Fruit fly (Drosophila melanogaster): Measurements from ENCODE around the gene spi.

Gene spi

DNA sequence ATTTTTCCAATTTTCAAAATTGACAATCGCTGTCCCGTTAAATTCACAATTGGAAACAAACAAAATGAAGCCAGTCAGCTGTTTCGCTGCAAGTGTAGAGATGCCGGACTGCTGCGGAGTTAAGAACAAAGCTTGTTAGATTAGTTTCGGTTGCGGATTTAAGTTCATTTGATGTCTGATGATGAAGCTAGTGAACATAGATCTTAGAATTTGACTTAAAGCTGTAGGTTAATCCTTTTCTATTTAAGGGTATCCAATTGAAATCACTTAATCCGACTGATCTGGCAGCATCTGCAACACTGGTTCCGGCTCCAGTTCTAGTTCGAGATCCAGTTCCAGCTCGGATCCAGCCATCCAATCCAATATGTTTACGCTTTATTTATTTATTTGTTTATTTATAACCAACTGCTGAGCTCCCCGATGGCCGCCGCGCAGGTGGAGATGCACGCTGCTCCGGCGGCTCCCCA is 6.8 kb upstream of the spi start, which contains the start of the genes PCNA2 and CG10366 (continued):
- TF ChIP-seq Rfx (GFP tag; IDR thresholded peaks at IDR 0.05), result peak; percentile 79
- peak; percentile 69 for TF ChIP-seq Dad (GFP tag; optimal IDR thresholded peaks at IDR 0.05)
- peak; percentile 58; the same call in 2 of the 3 replicates for TF ChIP-seq Mrtf (GFP tag; IDR thresholded peaks at IDR 0.05)
- TF ChIP-seq cg (GFP tag; optimal IDR thresholded peaks at IDR 0.05), result no peak
- peak; percentile 34 for TF ChIP-seq da (GFP tag; optimal IDR thresholded peaks at IDR 0.05)
- no peak for TF ChIP-seq D (optimal IDR thresholded peaks at IDR 0.05)
- peak; percentile 29 for TF ChIP-seq D (GFP tag; optimal IDR thresholded peaks at IDR 0.05)
- TF ChIP-seq CG18011 (GFP tag; optimal IDR thresholded peaks at IDR 0.05), result peak; percentile 60
- peak; percentile 77 for TF ChIP-seq CG10462 (GFP tag; optimal IDR thresholded peaks at IDR 0.05)
- peak; percentile 14 for TF ChIP-seq BtbVII (GFP tag; optimal IDR thresholded peaks at IDR 0.05)
- TF ChIP-seq br (optimal IDR thresholded peaks at IDR 0.05), result no peak
- TF ChIP-seq Pdp1 (GFP tag; optimal IDR thresholded peaks at IDR 0.05), result peak; percentile 45 to 80
- peak; percentile 64 for TF ChIP-seq Fer1 (GFP tag; optimal IDR thresholded peaks at IDR 0.05)
- peak; percentile 62 for TF ChIP-seq CG8089 (GFP tag; optimal IDR thresholded peaks at IDR 0.05)
- no peak for TF ChIP-seq CG2199 (GFP tag; IDR thresholded peaks at IDR 0.05)
- no peak for TF ChIP-seq sens-2 (GFP tag; IDR thresholded peaks at IDR 0.05)
- peak; percentile 52 for TF ChIP-seq CG7839 (tag; optimal IDR thresholded peaks at IDR 0.05)
- TF ChIP-seq CG10543 (GFP tag; optimal IDR thresholded peaks at IDR 0.05), result peak; percentile 52
- TF ChIP-seq CG3407 (GFP tag; optimal IDR thresholded peaks at IDR 0.05), result peak; percentile 24
- TF ChIP-seq fd64A (GFP tag; optimal IDR thresholded peaks at IDR 0.05), result peak; percentile 14
- peak; percentile 86 for TF ChIP-seq pzg (GFP tag; optimal IDR thresholded peaks at IDR 0.05)
- TF ChIP-seq H2.0 (GFP tag; IDR thresholded peaks at IDR 0.05), result peak; percentile 66
- TF ChIP-seq CG16815 (GFP tag; optimal IDR thresholded peaks at IDR 0.05), result peak; percentile 5
- TF ChIP-seq CG13624 (GFP tag; optimal IDR thresholded peaks at IDR 0.05), result peak; percentile 69
- TF ChIP-seq CG12219 (GFP tag; optimal IDR thresholded peaks at IDR 0.05), result no peak
- peak; percentile 72 for TF ChIP-seq her (GFP tag; optimal IDR thresholded peaks at IDR 0.05)
- TF ChIP-seq yki (optimal IDR thresholded peaks at IDR 0.05), result no peak
- TF ChIP-seq Fer3 (tag; optimal IDR thresholded peaks at IDR 0.05), result peak; percentile 63
- TF ChIP-seq Dip2 (GFP tag; IDR thresholded peaks at IDR 0.05), result no peak
- TF ChIP-seq Fer2 (tag; optimal IDR thresholded peaks at IDR 0.05), result peak; percentile 54
- TF ChIP-seq MBD-R2 (GFP tag; IDR thresholded peaks at IDR 0.05), result peak; percentile 94
- TF ChIP-seq pita (GFP tag; optimal IDR thresholded peaks at IDR 0.05), result no peak
- no peak for TF ChIP-seq dimm (GFP tag; IDR thresholded peaks at IDR 0.05)
- TF ChIP-seq Jarid2 (GFP tag; optimal IDR thresholded peaks at IDR 0.05), result no peak
- TF ChIP-seq CG1647 (GFP tag; optimal IDR thresholded peaks at IDR 0.05), result peak; percentile 59
- TF ChIP-seq Chrac-16 (GFP tag; optimal IDR thresholded peaks at IDR 0.05), result peak; percentile 75
- peak; percentile 62; the same call in 1 of the 3 replicates for TF ChIP-seq CG34224 (GFP tag; IDR thresholded peaks at IDR 0.05; ENCODE audit: partially characterized antibody)
- TF ChIP-seq CG17385 (GFP tag; optimal IDR thresholded peaks at IDR 0.05), result peak; percentile 44
- peak; percentile 78 for TF ChIP-seq sug (tag; optimal IDR thresholded peaks at IDR 0.05)
- TF ChIP-seq nau (GFP tag; optimal IDR thresholded peaks at IDR 0.05), result peak; percentile 29
- TF ChIP-seq Hey (tag; optimal IDR thresholded peaks at IDR 0.05), result no peak
- TF ChIP-seq tx (GFP tag; optimal IDR thresholded peaks at IDR 0.05), result peak; percentile 77
- peak; percentile 61 for TF ChIP-seq CG12155 (GFP tag; optimal IDR thresholded peaks at IDR 0.05)
- no peak for TF ChIP-seq Dfd (GFP tag; optimal IDR thresholded peaks at IDR 0.05)
- TF ChIP-seq ci (GFP tag; IDR thresholded peaks at IDR 0.05), result peak; percentile 48; the same call in 2 of the 3 replicates
- TF ChIP-seq CG16779 (GFP tag; IDR thresholded peaks at IDR 0.05), result no peak
- TF ChIP-seq CG9797 (GFP tag; optimal IDR thresholded peaks at IDR 0.05), result peak; percentile 43
- no peak for TF ChIP-seq Lpt (GFP tag; optimal IDR thresholded peaks at IDR 0.05)
- TF ChIP-seq en (GFP tag; optimal IDR thresholded peaks at IDR 0.05), result peak; percentile 6
- 0 out of 3 replicates have a peak, but pooled peaks have one; percentile 21 for TF ChIP-seq CG34422 (GFP tag; IDR thresholded peaks at IDR 0.05)
- peak; percentile 45 for TF ChIP-seq Abd-B (GFP tag; optimal IDR thresholded peaks at IDR 0.05)
- TF ChIP-seq Sox102F (GFP tag; optimal IDR thresholded peaks at IDR 0.05), result peak; percentile 54
